Fruit fly (Drosophila melanogaster) whole organism, embryonic: Measurements from ENCODE around the gene CG43680.

ENCODE experiments used
- ATbp ChIP-seq: fragments of 200-800 bp; sonication (Bioruptor generic); optimal IDR thresholded peaks from 2 replicates; lab custom pipeline; 2017; ENCODE audit warnings: missing biosample characterization, mild to moderate bottlenecking, missing genetic modification characterization, missing genetic modification reagents
- Bteb2 ChIP-seq: fragments of 200-800 bp; sonication (Bioruptor generic); optimal IDR thresholded peaks from 2 replicates; lab custom pipeline; 2016; ENCODE audit warnings: missing biosample characterization, missing genetic modification characterization
- CG10209 ChIP-seq: fragments of 200-800 bp; sonication (Bioruptor generic); optimal IDR thresholded peaks from 3 replicates; lab custom pipeline; 2017; ENCODE audit warnings: missing biosample characterization, mild to moderate bottlenecking, missing genetic modification characterization, missing genetic modification reagents
- CG10267 ChIP-seq: fragments of 200-800 bp; sonication (Bioruptor generic); optimal IDR thresholded peaks from 2 replicates; lab custom pipeline; 2018; ENCODE audit warnings: missing biosample characterization, mild to moderate bottlenecking, missing genetic modification characterization, moderate library complexity
- CG10543 ChIP-seq: fragments of 200-800 bp; sonication (Bioruptor generic); optimal IDR thresholded peaks from 3 replicates; lab custom pipeline; 2017; ENCODE audit warnings: missing biosample characterization, mild to moderate bottlenecking, missing genetic modification characterization, moderate library complexity
- CG12071 ChIP-seq: fragments of 200-800 bp; sonication (Bioruptor generic); optimal IDR thresholded peaks from 3 replicates; lab custom pipeline; 2018; ENCODE audit warnings: missing biosample characterization, mild to moderate bottlenecking, missing genetic modification characterization
- CG12391 ChIP-seq: fragments of 200-800 bp; sonication (Bioruptor generic); optimal IDR thresholded peaks from 3 replicates; lab custom pipeline; 2018; ENCODE audit warnings: missing biosample characterization, mild to moderate bottlenecking, missing genetic modification characterization, moderate library complexity
- CG13624 ChIP-seq: fragments of 200-800 bp; sonication (Bioruptor generic); optimal IDR thresholded peaks from 2 replicates; lab custom pipeline; 2016; ENCODE audit warnings: missing biosample characterization, missing genetic modification characterization
- CG17361 ChIP-seq: fragments of 200-800 bp; sonication (Bioruptor generic); IDR thresholded peaks from 3 replicates; pipeline ENCODE4 v1.3.6; 2022; ENCODE audit warnings: missing biosample characterization, missing genetic modification characterization
- CG17568 ChIP-seq: fragments of 200-800 bp; sonication (Bioruptor generic); optimal IDR thresholded peaks from 2 replicates; lab custom pipeline; 2018; ENCODE audit warnings: missing biosample characterization, mild to moderate bottlenecking, missing genetic modification characterization, moderate library complexity
- CG2199 ChIP-seq: fragments of 200-800 bp; sonication (Bioruptor generic); IDR thresholded peaks from 3 replicates; pipeline ENCODE4 v1.3.6; 2022; ENCODE audit warnings: missing biosample characterization, missing genetic modification characterization
- CG2202 ChIP-seq: fragments of 200-800 bp; sonication (Bioruptor generic); optimal IDR thresholded peaks from 2 replicates; lab custom pipeline; 2018; ENCODE audit warnings: missing biosample characterization, mild to moderate bottlenecking, missing genetic modification characterization
- CG4707 ChIP-seq: fragments of 200-800 bp; sonication (Bioruptor generic); optimal IDR thresholded peaks from 2 replicates; lab custom pipeline; 2018; ENCODE audit warnings: missing biosample characterization, mild to moderate bottlenecking, missing genetic modification characterization, moderate library complexity
- CG6683 ChIP-seq: fragments of 200-800 bp; sonication (Bioruptor generic); optimal IDR thresholded peaks from 2 replicates; lab custom pipeline; 2017; ENCODE audit warnings: missing biosample characterization, mild to moderate bottlenecking, missing genetic modification characterization, missing genetic modification reagents
- CG6813 ChIP-seq: fragments of 200-800 bp; sonication (Bioruptor generic); optimal IDR thresholded peaks from 2 replicates; lab custom pipeline; 2017; ENCODE audit warnings: missing biosample characterization, missing genetic modification characterization, mild to moderate bottlenecking, moderate library complexity, missing genetic modification reagents
- CG7357 ChIP-seq: fragments of 200-800 bp; sonication (Bioruptor generic); IDR thresholded peaks from 3 replicates; pipeline ENCODE4 v1.3.6; 2022; ENCODE audit warnings: missing biosample characterization, missing genetic modification characterization
- CG8290 ChIP-seq, 3 experiments: fragments of 200-800 bp; sonication (Bioruptor generic); optimal IDR thresholded peaks; 2 replicates each; lab custom pipeline; 2016 to 2019; ENCODE audit warnings: missing biosample characterization in 3 of 3, missing genetic modification characterization in 3 of 3, mild to moderate bottlenecking in 2 of 3, moderate library complexity in 1 of 3
- HLH4C ChIP-seq: fragments of 200-800 bp; sonication (Bioruptor generic); IDR thresholded peaks from 3 replicates; pipeline ENCODE4 v1.3.6; 2022; ENCODE audit warnings: missing biosample characterization, missing genetic modification characterization; ENCODE audit not compliant: partially characterized antibody
- Lhr ChIP-seq: fragments of 200-800 bp; sonication (Bioruptor generic); optimal IDR thresholded peaks from 3 replicates; lab custom pipeline; 2017; ENCODE audit warnings: mild to moderate bottlenecking, missing biosample characterization, missing genetic modification reagents, missing genetic modification characterization
- Lim3 ChIP-seq: fragments of 200-800 bp; sonication (Bioruptor generic); IDR thresholded peaks from 2 replicates; pipeline ENCODE4 v1.3.6; 2022; ENCODE audit warnings: missing biosample characterization, missing genetic modification characterization
- Mad ChIP-seq: fragments of 200-800 bp; sonication (Bioruptor generic); optimal IDR thresholded peaks from 2 replicates; lab custom pipeline; 2016; ENCODE audit warnings: missing biosample characterization, missing genetic modification characterization
- Med ChIP-seq: fragments of 200-800 bp; sonication (Bioruptor generic); peaks from one replicate; lab custom pipeline; 2016; ENCODE audit warnings: missing biosample characterization, missing genetic modification characterization, mild to moderate bottlenecking, inconsistent platforms, moderate library complexity
- Sox102F ChIP-seq: fragments of 200-800 bp; sonication (Bioruptor generic); optimal IDR thresholded peaks from 2 replicates; lab custom pipeline; 2018; ENCODE audit warnings: missing biosample characterization, mild to moderate bottlenecking, missing genetic modification characterization, moderate library complexity
- Ssrp ChIP-seq: fragments of 200-800 bp; sonication (Bioruptor generic); optimal IDR thresholded peaks from 2 replicates; lab custom pipeline; 2018; ENCODE audit warnings: missing biosample characterization, mild to moderate bottlenecking, missing genetic modification characterization, moderate library complexity
- Vsx1 ChIP-seq: fragments of 200-800 bp; sonication (Bioruptor generic); optimal IDR thresholded peaks from 2 replicates; lab custom pipeline; 2017; ENCODE audit warnings: missing biosample characterization, mild to moderate bottlenecking, missing genetic modification characterization, missing genetic modification reagents
- bbx ChIP-seq: fragments of 200-800 bp; sonication (Bioruptor generic); IDR thresholded peaks from 2 replicates; pipeline ENCODE4 v1.3.6; 2022; ENCODE audit warnings: missing biosample characterization, missing genetic modification characterization; ENCODE audit not compliant: partially characterized antibody
- cad ChIP-seq: fragments of >200 bp; optimal IDR thresholded peaks from 2 replicates; lab custom pipeline; 2017; ENCODE audit warnings: missing biosample characterization, missing genetic modification characterization
- caup ChIP-seq: fragments of 200-800 bp; sonication (Bioruptor generic); optimal IDR thresholded peaks from 3 replicates; lab custom pipeline; 2017; ENCODE audit warnings: missing biosample characterization, mild to moderate bottlenecking, missing genetic modification characterization, moderate library complexity; ENCODE audit not compliant: severe bottlenecking
- dimm ChIP-seq: fragments of 200-800 bp; sonication (Bioruptor generic); IDR thresholded peaks from 2 replicates; pipeline ENCODE4 v1.3.6; 2022; ENCODE audit warnings: missing biosample characterization, missing genetic modification characterization
- dysf ChIP-seq: fragments of 200-800 bp; sonication (Bioruptor generic); IDR thresholded peaks from 3 replicates; pipeline ENCODE4 v1.3.6; 2022; ENCODE audit warnings: missing biosample characterization, missing genetic modification characterization
- en ChIP-seq: fragments of 200-800 bp; sonication (Bioruptor generic); optimal IDR thresholded peaks from 2 replicates; lab custom pipeline; 2016; ENCODE audit warnings: missing biosample characterization, missing genetic modification characterization
- hbn ChIP-seq: fragments of 200-800 bp; sonication (Bioruptor generic); IDR thresholded peaks from 2 replicates; pipeline ENCODE4 v1.3.6; 2022; ENCODE audit warnings: missing biosample characterization, missing genetic modification characterization; ENCODE audit not compliant: partially characterized antibody
- inv ChIP-seq: fragments of 200-800 bp; sonication (Bioruptor generic); IDR thresholded peaks from 2 replicates; pipeline ENCODE4 v1.3.6; 2022; ENCODE audit warnings: missing biosample characterization, missing genetic modification characterization; ENCODE audit not compliant: partially characterized antibody
- jing ChIP-seq: fragments of 200-800 bp; sonication (Bioruptor generic); optimal IDR thresholded peaks from 2 replicates; lab custom pipeline; 2018; ENCODE audit warnings: missing biosample characterization, mild to moderate bottlenecking, missing genetic modification characterization
- kah ChIP-seq: fragments of 200-800 bp; sonication (Bioruptor generic); optimal IDR thresholded peaks from 2 replicates; lab custom pipeline; 2018; ENCODE audit warnings: missing biosample characterization, mild to moderate bottlenecking, missing genetic modification characterization
- phol ChIP-seq: fragments of 200-800 bp; sonication (Bioruptor generic); optimal IDR thresholded peaks from 3 replicates; lab custom pipeline; 2018; ENCODE audit warnings: missing biosample characterization, mild to moderate bottlenecking, missing genetic modification characterization, moderate library complexity
- pita ChIP-seq: fragments of 200-800 bp; sonication (Bioruptor generic); optimal IDR thresholded peaks from 2 replicates; lab custom pipeline; 2017; ENCODE audit warnings: missing biosample characterization, mild to moderate bottlenecking, missing genetic modification characterization
- repo ChIP-seq: fragments of 200-800 bp; sonication (Bioruptor generic); optimal IDR thresholded peaks from 2 replicates; lab custom pipeline; 2016; ENCODE audit warnings: missing biosample characterization, missing genetic modification characterization
- sens-2 ChIP-seq: fragments of 200-800 bp; sonication (Bioruptor generic); IDR thresholded peaks from 2 replicates; pipeline ENCODE4 v1.3.6; 2022; ENCODE audit warnings: missing biosample characterization, missing genetic modification characterization
- shn ChIP-seq: fragments of 200-800 bp; sonication (Bioruptor generic); optimal IDR thresholded peaks from 3 replicates; lab custom pipeline; 2016; ENCODE audit warnings: missing biosample characterization, missing genetic modification characterization
- sim ChIP-seq: fragments of 200-800 bp; sonication (Bioruptor generic); IDR thresholded peaks from 2 replicates; pipeline ENCODE4 v1.3.6; 2022; ENCODE audit warnings: missing biosample characterization, missing genetic modification characterization
- slbo ChIP-seq: fragments of 200-800 bp; sonication (Bioruptor generic); IDR thresholded peaks from 2 replicates; pipeline ENCODE4 v1.3.6; 2022; ENCODE audit warnings: missing biosample characterization, missing genetic modification characterization
- ssp ChIP-seq: fragments of 200-800 bp; sonication (Bioruptor generic); IDR thresholded peaks from 2 replicates; pipeline ENCODE4 v1.3.6; 2022; ENCODE audit warnings: missing biosample characterization, missing genetic modification characterization
- tna ChIP-seq: fragments of 200-800 bp; sonication (Bioruptor generic); IDR thresholded peaks from 2 replicates; pipeline ENCODE4 v1.3.6; 2022; ENCODE audit warnings: missing biosample characterization, missing genetic modification characterization; ENCODE audit not compliant: partially characterized antibody
- twi ChIP-seq: fragments of 200-800 bp; optimal IDR thresholded peaks from 2 replicates; lab custom pipeline; 2019; ENCODE audit warnings: missing biosample characterization, mild to moderate bottlenecking, missing genetic modification characterization, moderate library complexity
- unpg ChIP-seq: fragments of 200-800 bp; sonication (Bioruptor generic); optimal IDR thresholded peaks from 3 replicates; lab custom pipeline; 2018; ENCODE audit warnings: missing biosample characterization, mild to moderate bottlenecking, missing genetic modification characterization, moderate library complexity
- vnd ChIP-seq: fragments of 200-800 bp; sonication (Bioruptor generic); IDR thresholded peaks from 3 replicates; pipeline ENCODE4 v1.3.6; 2022; ENCODE audit warnings: missing biosample characterization, missing genetic modification characterization; ENCODE audit not compliant: partially characterized antibody
- yki ChIP-seq: fragments of >200 bp; optimal IDR thresholded peaks from 3 replicates; lab custom pipeline; 2018

CG43680 gene

dm6 chr3L:15084288-15084687, 31.1 kb upstream of the CG43680 start (continued):
- no peak for TF ChIP-seq ATbp (GFP tag; lab: Kevin White, UChicago)
- TF ChIP-seq Med (GFP tag; lab: Kevin White, UChicago), result peak; percentile 1
- peak; percentile 96 for TF ChIP-seq CG2199
- TF ChIP-seq HLH4C (GFP tag; lab: Robert Waterston, UW), result no peak

DNA sequence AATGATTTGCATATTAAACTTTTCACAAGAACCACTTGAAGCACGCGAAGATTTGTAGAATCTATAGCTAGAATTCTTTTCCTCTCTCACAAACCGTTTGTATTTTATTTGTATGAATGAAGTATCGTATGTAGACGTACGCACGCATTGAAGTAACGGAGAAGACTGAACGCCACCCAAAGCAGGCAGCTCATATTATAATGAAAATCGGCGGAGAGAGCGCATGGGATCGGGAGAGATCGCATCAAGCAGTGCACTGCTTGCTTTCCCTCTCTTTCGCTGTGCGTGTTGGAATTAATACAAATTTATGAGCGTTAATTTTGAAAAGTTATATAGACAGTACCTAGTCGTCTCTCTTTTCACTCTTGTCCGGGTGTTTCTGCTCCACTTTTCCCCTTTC, 26.1 kb upstream of the CG43680 start:
- TF ChIP-seq kah (GFP tag; lab: Kevin White, UChicago) (no peak), slbo (GFP tag; lab: Robert Waterston, UW) (peak; percentile 30; the same call in 1 of the 2 replicates), inv (no peak), Vsx1 (GFP tag; lab: Kevin White, UChicago) (no peak), Lim3 (no peak), Mad (GFP tag; lab: Kevin White, UChicago) (no peak), cad (GFP tag; lab: Kevin White, UChicago) (no peak), CG10209 (GFP tag; lab: Kevin White, UChicago) (no peak), CG7357 (GFP tag; lab: Robert Waterston, UW) (no peak), jing (GFP tag; lab: Kevin White, UChicago) (no peak), twi (tag; lab: Kevin White, UChicago) (no peak), hbn (GFP tag; lab: Robert Waterston, UW) (0 out of 2 replicates have a peak, but pooled peaks have one; percentile 19), vnd (no peak), CG12071 (GFP tag; lab: Kevin White, UChicago) (no peak), ssp (GFP tag; lab: Robert Waterston, UW) (no peak), CG10267 (tag; lab: Kevin White, UChicago) (no peak), dimm (no peak), CG13624 (peak; percentile 25), Lhr (GFP tag; lab: Kevin White, UChicago) (no peak), Bteb2 (no peak), CG8290 (GFP tag; optimal IDR thresholded peaks at IDR 0.05; lab: Kevin White, UChicago) (peak; percentile 14), CG8290 (tag; optimal IDR thresholded peaks at IDR 0.05; lab: Kevin White, UChicago) (no peak), phol (tag; lab: Kevin White, UChicago) (no peak), CG2202 (tag; lab: Kevin White, UChicago) (no peak), sim (GFP tag; lab: Robert Waterston, UW) (no peak), CG17361 (GFP tag; lab: Robert Waterston, UW) (0 out of 3 replicates have a peak, but pooled peaks have one; percentile 8), shn (GFP tag; lab: Kevin White, UChicago) (no peak), pita (GFP tag; lab: Kevin White, UChicago) (no peak), CG6813 (GFP tag; lab: Kevin White, UChicago) (peak; percentile 18), sens-2 (no peak), repo (GFP tag; lab: Kevin White, UChicago) (no peak), Sox102F (GFP tag; lab: Kevin White, UChicago) (no peak), CG6683 (GFP tag; lab: Kevin White, UChicago) (no peak), CG10543 (GFP tag; lab: Kevin White, UChicago) (no peak), bbx (peak; percentile 42), yki (lab: Kevin White, UChicago) (peak; percentile 56), CG4707 (GFP tag; lab: Kevin White, UChicago) (no peak), dysf (GFP tag; lab: Robert Waterston, UW) (no peak), unpg (GFP tag; lab: Kevin White, UChicago) (no peak), tna (GFP tag; lab: Robert Waterston, UW) (peak; percentile 19; the same call in 1 of the 2 replicates), Ssrp (tag; lab: Kevin White, UChicago) (no peak), en (GFP tag; lab: Kevin White, UChicago) (no peak), caup (GFP tag; lab: Kevin White, UChicago) (no peak), CG17568 (GFP tag; lab: Kevin White, UChicago) (no peak), CG12391 (tag; lab: Kevin White, UChicago) (no peak)
